Fruit fly (Drosophila melanogaster) whole organism, embryonic: ENCODE measurements around the gene Eig71Ei.
A peak's percentile ranks its signal among the peaks of the same experiment; 100 is the strongest.

Source experiments
- BtbVII ChIP-seq: fragments of 200-800 bp; sonication (Bioruptor generic); optimal IDR thresholded peaks from 3 replicates; lab custom pipeline; 2017; ENCODE audit warnings: missing biosample characterization, mild to moderate bottlenecking, missing genetic modification characterization
- CG10321 ChIP-seq: fragments of 200-800 bp; sonication (Bioruptor generic); IDR thresholded peaks from 2 replicates; pipeline ENCODE4 v1.3.6; 2022; ENCODE audit warnings: missing biosample characterization, missing genetic modification characterization
- CG11247 ChIP-seq: fragments of 200-800 bp; sonication (Bioruptor generic); IDR thresholded peaks from 2 replicates; pipeline ENCODE4 v1.3.6; 2022; ENCODE audit warnings: missing biosample characterization, missing genetic modification characterization
- CG11696 ChIP-seq: fragments of 200-800 bp; sonication (Bioruptor generic); IDR thresholded peaks from 2 replicates; pipeline ENCODE4 v1.3.6; 2022; ENCODE audit warnings: missing biosample characterization, missing genetic modification characterization
- CG1233 ChIP-seq: fragments of 200-800 bp; sonication (Bioruptor generic); optimal IDR thresholded peaks from 4 replicates; lab custom pipeline; 2018; ENCODE audit warnings: missing biosample characterization, mild to moderate bottlenecking, missing genetic modification characterization
- CG18619 ChIP-seq: fragments of 200-800 bp; sonication (Bioruptor generic); optimal IDR thresholded peaks from 3 replicates; lab custom pipeline; 2017; ENCODE audit warnings: missing biosample characterization, mild to moderate bottlenecking, missing genetic modification characterization
- CG30403 ChIP-seq: fragments of 200-800 bp; sonication (Bioruptor generic); optimal IDR thresholded peaks from 3 replicates; lab custom pipeline; 2016; ENCODE audit warnings: missing biosample characterization, missing genetic modification characterization
- CG3163 ChIP-seq: fragments of 200-800 bp; sonication (Bioruptor generic); optimal IDR thresholded peaks from 3 replicates; lab custom pipeline; 2016; ENCODE audit warnings: missing biosample characterization, missing genetic modification characterization
- CG33213 ChIP-seq: fragments of 200-800 bp; sonication (Bioruptor generic); optimal IDR thresholded peaks from 3 replicates; lab custom pipeline; 2016; ENCODE audit warnings: missing biosample characterization, missing genetic modification characterization
- CG3838 ChIP-seq: fragments of 200-800 bp; sonication (Bioruptor generic); optimal IDR thresholded peaks from 3 replicates; lab custom pipeline; 2016; ENCODE audit warnings: missing biosample characterization, missing genetic modification characterization
- CG4404 ChIP-seq: fragments of 200-800 bp; sonication (Bioruptor generic); IDR thresholded peaks from 2 replicates; pipeline ENCODE4 v1.3.6; 2022; ENCODE audit warnings: missing biosample characterization, missing genetic modification characterization
- CG5180 ChIP-seq: fragments of 200-800 bp; sonication (Bioruptor generic); optimal IDR thresholded peaks from 3 replicates; lab custom pipeline; 2017; ENCODE audit warnings: missing biosample characterization, missing genetic modification characterization, mild to moderate bottlenecking, moderate library complexity, missing genetic modification reagents
- CG6854 ChIP-seq: fragments of 200-800 bp; sonication (Bioruptor generic); optimal IDR thresholded peaks from 3 replicates; lab custom pipeline; 2017; ENCODE audit warnings: missing biosample characterization, mild to moderate bottlenecking, missing genetic modification characterization
- CG7271 ChIP-seq: fragments of 200-800 bp; sonication (Bioruptor generic); optimal IDR thresholded peaks from 2 replicates; lab custom pipeline; 2018; ENCODE audit warnings: missing biosample characterization, mild to moderate bottlenecking, missing genetic modification characterization, moderate library complexity
- CG7372 ChIP-seq: fragments of 200-800 bp; sonication (Bioruptor generic); IDR thresholded peaks from 2 replicates; pipeline ENCODE4 v1.3.6; 2022; ENCODE audit warnings: missing biosample characterization, missing genetic modification characterization
- CG7963 ChIP-seq: fragments of 200-800 bp; sonication (Bioruptor generic); IDR thresholded peaks from 3 replicates; pipeline ENCODE4 v1.3.6; 2022; ENCODE audit warnings: missing biosample characterization, missing genetic modification characterization; ENCODE audit not compliant: partially characterized antibody
- CG8281 ChIP-seq: fragments of 200-800 bp; sonication (Bioruptor generic); optimal IDR thresholded peaks from 2 replicates; lab custom pipeline; 2018; ENCODE audit warnings: missing biosample characterization, mild to moderate bottlenecking, missing genetic modification characterization, moderate library complexity
- Dfd ChIP-seq, 2 experiments: fragments of >200 bp; optimal IDR thresholded peaks; 2 replicates each; lab custom pipeline; 2017; ENCODE audit warnings: missing biosample characterization in 2 of 2, missing genetic modification characterization in 2 of 2
- Dip2 ChIP-seq: fragments of 200-800 bp; sonication (Bioruptor generic); IDR thresholded peaks from 2 replicates; pipeline ENCODE4 v1.3.6; 2022; ENCODE audit warnings: missing biosample characterization, missing genetic modification characterization
- Eip74EF ChIP-seq, 2 experiments: fragments of 200-800 bp in 1 of 2; fragments of >200 bp in 1 of 2; sonication (Bioruptor generic) in 1 of 2; optimal IDR thresholded peaks; 2 replicates each; lab custom pipeline; 2017 to 2019; ENCODE audit warnings: missing biosample characterization in 2 of 2, missing genetic modification characterization in 2 of 2, mild to moderate bottlenecking in 1 of 2, moderate library complexity in 1 of 2
- Lim3 ChIP-seq: fragments of 200-800 bp; sonication (Bioruptor generic); IDR thresholded peaks from 2 replicates; pipeline ENCODE4 v1.3.6; 2022; ENCODE audit warnings: missing biosample characterization, missing genetic modification characterization
- NFAT ChIP-seq: fragments of 200-800 bp; sonication (Bioruptor generic); IDR thresholded peaks from 2 replicates; pipeline ENCODE4 v1.3.6; 2022; ENCODE audit warnings: missing biosample characterization, missing genetic modification characterization
- Nf-YB ChIP-seq: fragments of 200-800 bp; sonication (Bioruptor generic); optimal IDR thresholded peaks from 3 replicates; lab custom pipeline; 2019; ENCODE audit warnings: missing biosample characterization, mild to moderate bottlenecking, missing genetic modification characterization, moderate library complexity
- Nf-YC ChIP-seq: fragments of 200-800 bp; optimal IDR thresholded peaks from 3 replicates; lab custom pipeline; 2019; ENCODE audit warnings: missing biosample characterization, mild to moderate bottlenecking, missing genetic modification characterization, moderate library complexity
- Optix ChIP-seq: fragments of 200-800 bp; sonication (Bioruptor generic); IDR thresholded peaks from 3 replicates; pipeline ENCODE4 v1.3.6; 2022; ENCODE audit warnings: missing biosample characterization, missing genetic modification characterization
- Ssrp ChIP-seq: fragments of 200-800 bp; sonication (Bioruptor generic); optimal IDR thresholded peaks from 2 replicates; lab custom pipeline; 2018; ENCODE audit warnings: missing biosample characterization, mild to moderate bottlenecking, missing genetic modification characterization, moderate library complexity
- Stat92E ChIP-seq, 3 experiments: fragments of >200 bp in 2 of 3; fragments of 200-800 bp in 1 of 3; sonication (Bioruptor generic) in 1 of 3; optimal IDR thresholded peaks; 2 replicates each; lab custom pipeline; 2017 to 2019; ENCODE audit warnings: missing biosample characterization in 3 of 3, missing genetic modification characterization in 3 of 3, mild to moderate bottlenecking in 1 of 3, moderate library complexity in 1 of 3
- Usf ChIP-seq: fragments of 200-800 bp; sonication (Bioruptor generic); optimal IDR thresholded peaks from 2 replicates; lab custom pipeline; 2017; ENCODE audit warnings: missing genotype, missing biosample characterization, missing genetic modification characterization
- ac ChIP-seq: fragments of 200-800 bp; sonication (Bioruptor generic); optimal IDR thresholded peaks from 3 replicates; lab custom pipeline; 2017; ENCODE audit warnings: missing biosample characterization, mild to moderate bottlenecking, missing genetic modification characterization
- ase ChIP-seq: fragments of 200-800 bp; sonication (Bioruptor generic); IDR thresholded peaks from 3 replicates; pipeline ENCODE4 v1.3.6; 2022; ENCODE audit warnings: missing biosample characterization, missing genetic modification characterization
- ash1 ChIP-seq: fragments of 200-800 bp; sonication (Bioruptor generic); optimal IDR thresholded peaks from 2 replicates; lab custom pipeline; 2018; ENCODE audit warnings: missing biosample characterization, mild to moderate bottlenecking, missing genetic modification characterization
- crol ChIP-seq: fragments of 200-800 bp; sonication (Bioruptor generic); IDR thresholded peaks from 2 replicates; pipeline ENCODE4 v1.3.6; 2022; ENCODE audit warnings: missing biosample characterization, missing genetic modification characterization
- dm ChIP-seq: fragments of 200-800 bp; sonication (Bioruptor generic); optimal IDR thresholded peaks from 3 replicates; lab custom pipeline; 2016; ENCODE audit warnings: missing biosample characterization, missing genetic modification characterization
- exex ChIP-seq: fragments of 200-800 bp; sonication (Bioruptor generic); optimal IDR thresholded peaks from 4 replicates; lab custom pipeline; 2018; ENCODE audit warnings: missing biosample characterization, mild to moderate bottlenecking, missing genetic modification characterization, moderate library complexity
- fd3F ChIP-seq: fragments of 200-800 bp; sonication (Bioruptor generic); optimal IDR thresholded peaks from 2 replicates; lab custom pipeline; 2018; ENCODE audit warnings: missing biosample characterization, mild to moderate bottlenecking, missing genetic modification characterization, moderate library complexity
- fru ChIP-seq: fragments of >200 bp; optimal IDR thresholded peaks from 2 replicates; lab custom pipeline; 2017
- her ChIP-seq: fragments of 200-800 bp; sonication (Bioruptor generic); optimal IDR thresholded peaks from 2 replicates; lab custom pipeline; 2016; ENCODE audit warnings: missing biosample characterization, missing genetic modification characterization
- lola ChIP-seq, 3 experiments: fragments of >200 bp in 2 of 3; fragments of 200-800 bp in 1 of 3; sonication (Bioruptor generic) in 1 of 3; optimal IDR thresholded peaks; 2 replicates each; lab custom pipeline; 2017 to 2019; ENCODE audit warnings: missing biosample characterization in 3 of 3, missing genetic modification characterization in 3 of 3, mild to moderate bottlenecking in 1 of 3, moderate library complexity in 1 of 3
- peb ChIP-seq: fragments of 200-800 bp; sonication (Bioruptor generic); IDR thresholded peaks from 2 replicates; pipeline ENCODE4 v1.3.6; 2022; ENCODE audit warnings: missing biosample characterization, missing genetic modification characterization
- pfk ChIP-seq: fragments of 200-800 bp; sonication (Bioruptor generic); optimal IDR thresholded peaks from 2 replicates; lab custom pipeline; 2018; ENCODE audit warnings: missing biosample characterization, mild to moderate bottlenecking, missing genetic modification characterization, moderate library complexity
- pum ChIP-seq: fragments of 200-800 bp; sonication (Bioruptor generic); optimal IDR thresholded peaks from 2 replicates; lab custom pipeline; 2016; ENCODE audit warnings: missing biosample characterization, missing genetic modification characterization
- pzg ChIP-seq: fragments of 200-800 bp; sonication (Bioruptor generic); optimal IDR thresholded peaks from 3 replicates; lab custom pipeline; 2018; ENCODE audit warnings: missing biosample characterization, mild to moderate bottlenecking, missing genetic modification characterization, moderate library complexity
- rib ChIP-seq: fragments of 200-800 bp; sonication (Bioruptor generic); IDR thresholded peaks from 2 replicates; pipeline ENCODE4 v1.3.6; 2022; ENCODE audit warnings: missing biosample characterization, missing genetic modification characterization
- ro ChIP-seq: fragments of 200-800 bp; sonication (Bioruptor generic); IDR thresholded peaks from 2 replicates; pipeline ENCODE4 v1.3.6; 2022; ENCODE audit warnings: missing biosample characterization, missing genetic modification characterization
- sim ChIP-seq: fragments of 200-800 bp; sonication (Bioruptor generic); IDR thresholded peaks from 2 replicates; pipeline ENCODE4 v1.3.6; 2022; ENCODE audit warnings: missing biosample characterization, missing genetic modification characterization
- ssp ChIP-seq: fragments of 200-800 bp; sonication (Bioruptor generic); IDR thresholded peaks from 2 replicates; pipeline ENCODE4 v1.3.6; 2022; ENCODE audit warnings: missing biosample characterization, missing genetic modification characterization
- sug ChIP-seq: fragments of 200-800 bp; optimal IDR thresholded peaks from 2 replicates; lab custom pipeline; 2019; ENCODE audit warnings: missing biosample characterization, mild to moderate bottlenecking, missing genetic modification characterization, moderate library complexity
- ttk ChIP-seq: fragments of 200-800 bp; sonication (Bioruptor generic); IDR thresholded peaks from 2 replicates; pipeline ENCODE4 v2.1.2; 2022; ENCODE audit warnings: missing biosample characterization, missing genetic modification characterization
- unc-4 ChIP-seq: fragments of 200-800 bp; sonication (Bioruptor generic); IDR thresholded peaks from 2 replicates; pipeline ENCODE4 v1.3.6; 2022; ENCODE audit warnings: missing biosample characterization, missing genetic modification characterization; ENCODE audit not compliant: partially characterized antibody

Gene Eig71Ei

DNA sequence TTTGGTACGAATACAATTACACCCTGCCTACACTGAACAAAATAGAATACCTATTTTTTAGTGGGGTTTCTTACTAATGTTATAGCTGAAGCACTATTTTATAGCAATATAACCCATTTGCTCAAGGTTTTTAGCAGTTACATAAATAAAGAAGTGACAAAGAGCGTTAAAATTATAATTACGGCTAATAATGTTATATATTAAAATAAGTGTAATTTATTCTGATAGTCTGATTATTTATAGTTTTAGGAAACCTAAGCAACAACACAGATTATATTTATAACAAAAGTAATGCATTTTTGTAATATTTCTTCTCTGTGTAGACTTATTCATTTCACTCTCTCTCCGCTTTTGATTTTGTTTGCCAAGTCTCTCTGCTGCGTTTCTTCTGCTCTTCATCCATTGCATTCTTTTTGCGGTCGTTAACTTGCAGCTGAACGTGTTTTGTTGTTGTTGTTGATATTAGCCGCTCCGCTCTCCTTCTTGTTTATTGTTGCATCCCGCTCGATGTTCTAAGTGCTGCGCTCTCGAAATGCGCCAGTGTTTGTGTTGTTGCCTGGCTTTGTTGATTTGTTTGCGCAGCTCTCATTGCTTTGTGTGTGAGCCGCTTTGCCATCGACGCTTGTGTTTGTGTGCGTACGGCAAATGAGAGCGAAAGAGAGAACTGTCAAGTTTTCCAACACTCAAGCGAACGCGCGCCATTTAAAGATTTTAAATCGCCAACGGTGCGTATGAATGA is 33.7 kb upstream of the Eig71Ei start (continued):
- TF ChIP-seq sug (tag; lab: Kevin White, UChicago) (peak; percentile 72), ssp (GFP tag; lab: Robert Waterston, UW) (peak; percentile 79), peb (GFP tag; lab: Robert Waterston, UW) (peak; percentile 46; the same call in 1 of the 2 replicates), CG3838 (GFP tag; lab: Kevin White, UChicago) (peak; percentile 91), Optix (GFP tag; lab: Robert Waterston, UW) (no peak), Ssrp (tag; lab: Kevin White, UChicago) (peak; percentile 95), CG18619 (peak; percentile 87), Lim3 (GFP tag; lab: Robert Waterston, UW) (no peak), ase (GFP tag; lab: Robert Waterston, UW) (peak; percentile 79), CG30403 (GFP tag; lab: Kevin White, UChicago) (peak; percentile 95), BtbVII (peak; percentile 89), NFAT (GFP tag; lab: Robert Waterston, UW) (peak; percentile 46; the same call in 1 of the 2 replicates), Dfd (GFP tag; optimal IDR thresholded peaks at IDR 0.05; lab: Kevin White, UChicago) (no peak), Dip2 (GFP tag; lab: Robert Waterston, UW) (no peak), exex (tag; lab: Kevin White, UChicago) (peak; percentile 56), Nf-YB (peak; percentile 80), unc-4 (GFP tag; lab: Robert Waterston, UW) (no peak), pzg (GFP tag; lab: Kevin White, UChicago) (peak; percentile 20), CG11247 (no peak; the same call in 1 of the 2 replicates), CG1233 (GFP tag; lab: Kevin White, UChicago) (peak; percentile 87), CG4404 (GFP tag; lab: Robert Waterston, UW) (peak; percentile 75), CG33213 (GFP tag; lab: Kevin White, UChicago) (peak; percentile 12), ttk (GFP tag; lab: Robert Waterston, UW) (peak; percentile 84), CG3163 (GFP tag; lab: Kevin White, UChicago) (peak; percentile 29), fd3F (GFP tag; lab: Kevin White, UChicago) (peak; percentile 89), CG7963 (no peak), CG10321 (GFP tag; lab: Robert Waterston, UW) (no peak), crol (no peak; the same call in 1 of the 2 replicates), Stat92E (GFP tag; optimal IDR thresholded peaks at IDR 0.05; lab: Kevin White, UChicago) (peak in 1 of 3 experiments; percentile 74), ac (GFP tag; lab: Kevin White, UChicago) (no peak), CG11696 (GFP tag; lab: Robert Waterston, UW) (peak; percentile 44; the same call in 1 of the 2 replicates), CG5180 (peak; percentile 82), rib (GFP tag; lab: Robert Waterston, UW) (no peak), dm (GFP tag; lab: Kevin White, UChicago) (no peak), ash1 (no peak), CG7271 (tag; lab: Kevin White, UChicago) (peak; percentile 20), CG7372 (GFP tag; lab: Robert Waterston, UW) (peak; percentile 87), ro (GFP tag; lab: Robert Waterston, UW) (peak; percentile 62; the same call in 1 of the 2 replicates), sim (peak; percentile 69; the same call in 1 of the 2 replicates), lola (GFP tag; optimal IDR thresholded peaks at IDR 0.05; lab: Kevin White, UChicago) (peak in 1 of 3 experiments; percentile 90), Eip74EF (GFP tag; optimal IDR thresholded peaks at IDR 0.05; lab: Kevin White, UChicago) (peak in 1 of 2 experiments; percentile 95), fru (no peak), her (GFP tag; lab: Kevin White, UChicago) (peak; percentile 50), pfk (GFP tag; lab: Kevin White, UChicago) (no peak), Nf-YC (tag; lab: Kevin White, UChicago) (peak; percentile 72), CG6854 (GFP tag; lab: Kevin White, UChicago) (peak; percentile 81), CG8281 (tag; lab: Kevin White, UChicago) (peak; percentile 79), pum (GFP tag; lab: Kevin White, UChicago) (peak; percentile 2), Usf (GFP tag; lab: Kevin White, UChicago) (peak; percentile 74)
